Worm (Caenorhabditis elegans): ENCODE measurements around the gene ppm-1.A.

DNA sequence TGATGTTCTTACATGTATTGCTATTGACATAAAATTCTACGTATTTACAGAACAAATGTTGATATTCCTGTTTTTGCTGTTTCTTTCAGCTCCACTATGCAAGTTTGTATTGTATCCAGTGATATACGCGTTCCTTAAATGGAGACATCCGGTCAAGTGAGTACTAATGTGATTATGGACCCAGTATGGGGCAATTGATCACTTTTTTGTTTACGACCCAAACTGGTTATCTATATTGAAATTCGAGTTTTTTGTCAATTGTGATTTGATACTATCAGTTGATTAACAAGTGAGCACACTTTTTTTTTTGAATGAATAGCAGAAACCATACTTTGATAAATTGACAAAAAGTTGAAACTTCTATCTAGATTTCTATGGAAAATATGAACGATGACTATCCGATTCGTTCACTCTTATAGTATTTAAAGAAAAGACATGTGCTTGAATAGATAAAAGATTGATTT, 45.7 kb upstream of the ppm-1.A start, which contains the start of gene T21C9.6:
- TF ChIP-seq mdl-1 (tag; optimal IDR thresholded peaks at IDR 0.05) (no peak), egl-27 (tag; optimal IDR thresholded peaks at IDR 0.05) (no peak), snpc-4 (tag; optimal IDR thresholded peaks at IDR 0.05) (no peak), nhr-10 (tag; optimal IDR thresholded peaks at IDR 0.05) (no peak), ceh-16 (tag; optimal IDR thresholded peaks at IDR 0.05) (no peak), nhr-25 (tag; optimal IDR thresholded peaks at IDR 0.05) (no peak), lin-13 (GFP tag; optimal IDR thresholded peaks at IDR 0.05) (no peak), lin-39 (tag; optimal IDR thresholded peaks at IDR 0.05) (no peak), blmp-1 (tag; optimal IDR thresholded peaks at IDR 0.05; ENCODE audit: insufficient read depth) (no peak), elt-3 (tag; optimal IDR thresholded peaks at IDR 0.05) (no peak)

Data from whole organism, L2 larva.